Fruit fly (Drosophila melanogaster): ENCODE data around the gene CG13116.

The CG13116 gene

DNA sequence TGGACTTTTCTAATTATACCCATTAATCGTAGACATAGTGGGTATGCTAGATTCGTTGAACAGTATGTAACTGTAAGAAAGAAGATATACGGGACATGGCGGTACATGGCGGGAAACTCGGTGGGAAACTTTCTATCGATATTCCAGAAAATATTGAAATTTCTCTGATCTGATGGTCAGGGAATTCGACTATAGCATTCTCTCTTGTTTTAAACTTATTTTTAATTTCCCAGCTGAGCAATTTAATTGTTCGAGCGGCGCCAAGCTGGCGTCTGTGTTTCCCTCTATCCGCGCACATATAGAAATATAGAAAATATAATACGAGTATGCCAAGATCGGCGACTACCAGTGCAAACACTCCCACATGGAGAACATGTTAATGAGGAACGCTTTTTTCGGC lies 49.4 kb downstream of the CG13116 start (continued):
- no peak for TF ChIP-seq Gsc (GFP tag; IDR thresholded peaks at IDR 0.05)
- TF ChIP-seq tap (tag; optimal IDR thresholded peaks at IDR 0.05), result no peak
- no peak for TF ChIP-seq tin (GFP tag; optimal IDR thresholded peaks at IDR 0.05)
- TF ChIP-seq CG2129 (GFP tag; IDR thresholded peaks at IDR 0.05; ENCODE audit: partially characterized antibody), result no peak
- no peak for TF ChIP-seq Adf1 (GFP tag; IDR thresholded peaks at IDR 0.05)
- TF ChIP-seq nerfin-2 (GFP tag; IDR thresholded peaks at IDR 0.05; ENCODE audit: partially characterized antibody), result no peak
- no peak for TF ChIP-seq CG11723 (GFP tag; optimal IDR thresholded peaks at IDR 0.05)
- no peak for TF ChIP-seq slp2 (GFP tag; optimal IDR thresholded peaks at IDR 0.05)
- no peak for TF ChIP-seq CG4854 (GFP tag; optimal IDR thresholded peaks at IDR 0.05)
- TF ChIP-seq CG8765 (GFP tag; IDR thresholded peaks at IDR 0.05), result no peak
- no peak for TF ChIP-seq CG3407 (GFP tag; optimal IDR thresholded peaks at IDR 0.05)
- TF ChIP-seq E2f2 (GFP tag; IDR thresholded peaks at IDR 0.05), result no peak
- TF ChIP-seq zfh2 (GFP tag; optimal IDR thresholded peaks at IDR 0.05), result peak; percentile 60
- no peak for TF ChIP-seq da (GFP tag; optimal IDR thresholded peaks at IDR 0.05)
- TF ChIP-seq CG6254 (GFP tag; optimal IDR thresholded peaks at IDR 0.05), result no peak
- TF ChIP-seq Drgx (GFP tag; IDR thresholded peaks at IDR 0.05), result 0 out of 2 replicates have a peak, but pooled peaks have one; percentile 12
- TF ChIP-seq HLH54F (GFP tag; optimal IDR thresholded peaks at IDR 0.05), result peak; percentile 15
- TF ChIP-seq peb (GFP tag; IDR thresholded peaks at IDR 0.05), result no peak
- TF ChIP-seq ac (GFP tag; optimal IDR thresholded peaks at IDR 0.05), result no peak
- no peak for TF ChIP-seq fd102C (GFP tag; optimal IDR thresholded peaks at IDR 0.05)
- TF ChIP-seq sob (GFP tag; IDR thresholded peaks at IDR 0.05), result 0 out of 2 replicates have a peak, but pooled peaks have one; percentile 6
- TF ChIP-seq fd3F (GFP tag; optimal IDR thresholded peaks at IDR 0.05), result peak; percentile 5
- no peak for TF ChIP-seq Pdp1 (GFP tag; optimal IDR thresholded peaks at IDR 0.05)
- no peak for TF ChIP-seq Mad (GFP tag; optimal IDR thresholded peaks at IDR 0.05)
- no peak for TF ChIP-seq CG9215 (GFP tag; IDR thresholded peaks at IDR 0.05)
- TF ChIP-seq h (optimal IDR thresholded peaks at IDR 0.05), result no peak
- TF ChIP-seq chm (GFP tag; IDR thresholded peaks at IDR 0.05), result no peak
- no peak for TF ChIP-seq CG9797 (GFP tag; optimal IDR thresholded peaks at IDR 0.05)
- TF ChIP-seq CG33557 (GFP tag; optimal IDR thresholded peaks at IDR 0.05), result no peak
- TF ChIP-seq Hr51 (GFP tag; optimal IDR thresholded peaks at IDR 0.05), result no peak
- TF ChIP-seq inv (GFP tag; IDR thresholded peaks at IDR 0.05; ENCODE audit: partially characterized antibody), result no peak
- TF ChIP-seq lab (GFP tag; optimal IDR thresholded peaks at IDR 0.05), result peak; percentile 34
- no peak for TF ChIP-seq Dad (GFP tag; optimal IDR thresholded peaks at IDR 0.05)
- 0 out of 2 replicates have a peak, but pooled peaks have one; percentile 10 for TF ChIP-seq CG14441 (GFP tag; IDR thresholded peaks at IDR 0.05)
- TF ChIP-seq sc (optimal IDR thresholded peaks at IDR 0.05), result no peak
- no peak for TF ChIP-seq sc (GFP tag; optimal IDR thresholded peaks at IDR 0.05)
- no peak for TF ChIP-seq CG1602 (GFP tag; optimal IDR thresholded peaks at IDR 0.05)
- TF ChIP-seq pho (GFP tag; optimal IDR thresholded peaks at IDR 0.05), result no peak
- no peak for TF ChIP-seq amos (GFP tag; IDR thresholded peaks at IDR 0.05; ENCODE audit: partially characterized antibody)
- TF ChIP-seq ato (GFP tag; IDR thresholded peaks at IDR 0.05; ENCODE audit: partially characterized antibody), result no peak
- TF ChIP-seq toy (GFP tag; IDR thresholded peaks at IDR 0.05), result no peak
- TF ChIP-seq CG32532 (GFP tag; IDR thresholded peaks at IDR 0.05), result peak; percentile 38; the same call in 1 of the 2 replicates
- TF ChIP-seq gt (GFP tag; IDR thresholded peaks at IDR 0.05), result no peak
- no peak for TF ChIP-seq dmrt11E (tag; optimal IDR thresholded peaks at IDR 0.05)
- peak; percentile 31 for TF ChIP-seq Myb (GFP tag; optimal IDR thresholded peaks at IDR 0.05)
- peak; percentile 54 for TF ChIP-seq Dip3 (GFP tag; optimal IDR thresholded peaks at IDR 0.05)
- TF ChIP-seq CG18619 (GFP tag; optimal IDR thresholded peaks at IDR 0.05), result peak; percentile 7
- no peak for TF ChIP-seq Lpt (GFP tag; optimal IDR thresholded peaks at IDR 0.05)
- TF ChIP-seq CG17612 (GFP tag; IDR thresholded peaks at IDR 0.05), result no peak
- TF ChIP-seq Side (GFP tag; optimal IDR thresholded peaks at IDR 0.05), result no peak
- no peak for TF ChIP-seq CG10267 (tag; optimal IDR thresholded peaks at IDR 0.05)
- TF ChIP-seq dati (GFP tag; IDR thresholded peaks at IDR 0.05), result no peak
